Fruit fly (Drosophila melanogaster): ENCODE measurements around the gene Med.

DNA sequence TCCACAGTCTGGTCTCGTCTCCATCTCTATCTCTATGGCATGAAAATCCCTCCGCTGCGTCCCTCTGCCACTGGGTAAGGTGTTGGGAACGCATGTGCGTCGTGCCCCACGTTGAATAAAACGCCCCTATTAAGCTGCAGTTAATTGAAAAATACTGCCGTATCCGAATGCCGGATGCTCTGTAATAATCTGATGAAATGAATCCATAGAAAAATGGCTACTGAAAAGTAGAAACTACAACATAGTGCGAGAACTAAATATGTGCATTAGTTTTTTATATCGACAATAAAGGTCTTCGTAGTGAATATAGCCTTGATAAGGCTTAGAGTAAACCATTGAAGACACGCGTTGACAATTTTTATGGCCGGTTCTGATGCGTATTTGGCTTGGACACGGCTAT is 44.1 kb upstream of the Med start:
- TF ChIP-seq toe (GFP tag; optimal IDR thresholded peaks at IDR 0.05) (no peak), CG14711 (tag; optimal IDR thresholded peaks at IDR 0.05) (no peak), Mnt (GFP tag; optimal IDR thresholded peaks at IDR 0.05) (no peak), Hr96 (GFP tag; optimal IDR thresholded peaks at IDR 0.05) (no peak), ovo (GFP tag; optimal IDR thresholded peaks at IDR 0.05) (no peak), CG11617 (GFP tag; optimal IDR thresholded peaks at IDR 0.05) (no peak), CG12768 (GFP tag; optimal IDR thresholded peaks at IDR 0.05) (no peak), bab1 (GFP tag; optimal IDR thresholded peaks at IDR 0.05) (no peak), kay (GFP tag; ENCODE audit: borderline replicate concordance) (no peak), cnc (optimal IDR thresholded peaks at IDR 0.05) (no peak), cic (GFP tag; optimal IDR thresholded peaks at IDR 0.05) (no peak), pad (GFP tag; optimal IDR thresholded peaks at IDR 0.05) (no peak), CG7101 (tag; optimal IDR thresholded peaks at IDR 0.05) (no peak)
